Fruit fly (Drosophila melanogaster): ENCODE data around the gene CG34015.
A peak's percentile ranks its signal among the peaks of the same experiment; 100 is the strongest.

CG34015 gene

DNA sequence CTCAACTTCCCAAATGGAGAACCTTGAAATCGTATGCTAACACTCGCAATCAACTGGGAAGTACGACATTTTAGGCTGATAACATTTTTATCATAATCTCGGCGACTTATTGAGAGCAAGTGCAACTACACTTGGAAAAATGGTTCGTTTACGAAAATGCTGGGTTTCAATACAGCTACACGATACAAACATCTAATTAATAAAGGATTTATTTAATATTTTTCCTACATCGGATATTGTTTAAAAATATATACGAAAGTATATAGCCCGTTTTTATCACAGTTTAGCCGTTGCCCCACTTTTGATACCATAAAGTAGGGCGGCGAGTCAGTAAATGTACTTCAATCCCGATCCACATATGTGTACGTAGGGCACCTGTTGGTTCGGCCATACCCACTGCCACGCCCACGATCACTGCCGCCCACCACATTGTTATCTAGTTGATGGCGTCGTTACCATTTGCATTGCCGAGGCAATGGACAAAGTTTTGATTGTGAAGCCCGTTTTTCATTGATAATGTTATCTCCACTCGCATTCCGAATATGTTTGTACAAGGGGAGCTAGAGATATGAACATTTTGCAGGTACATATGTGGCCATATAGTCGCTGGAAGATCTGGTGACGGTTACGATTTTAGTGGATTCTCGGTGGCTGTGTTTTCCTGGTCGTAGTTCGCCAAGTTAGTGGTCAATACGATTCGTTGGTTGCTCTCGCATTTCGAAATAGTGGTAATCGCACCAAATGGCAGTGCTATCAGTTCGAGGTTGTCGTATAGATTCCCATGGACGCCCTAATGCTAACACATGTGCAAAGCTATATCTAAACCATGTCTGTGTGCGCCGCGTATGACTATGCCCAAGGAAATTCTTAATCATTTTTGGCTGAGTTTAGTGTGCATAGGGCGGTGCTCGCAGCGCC lies 33.4 kb downstream of the CG34015 start, which contains the start of gene Traf-like (continued):
- TF ChIP-seq sens (GFP tag) (peak; percentile 76), nmo (GFP tag; optimal IDR thresholded peaks at IDR 0.05) (peak; percentile 34), exex (tag; optimal IDR thresholded peaks at IDR 0.05) (peak; percentile 64), dysf (GFP tag; IDR thresholded peaks at IDR 0.05) (0 out of 3 replicates have a peak, but pooled peaks have one; percentile 17), CG1603 (tag; optimal IDR thresholded peaks at IDR 0.05) (peak; percentile 48), tap (tag; optimal IDR thresholded peaks at IDR 0.05) (peak; percentile 27), CG13424 (tag; optimal IDR thresholded peaks at IDR 0.05) (peak; percentile 47), zf30C (GFP tag; optimal IDR thresholded peaks at IDR 0.05) (peak; percentile 16), Med (GFP tag) (peak; percentile 79), al (GFP tag; IDR thresholded peaks at IDR 0.05) (no peak), CG9817 (tag; optimal IDR thresholded peaks at IDR 0.05) (peak; percentile 5), ci (GFP tag; IDR thresholded peaks at IDR 0.05) (peak; percentile 58; the same call in 2 of the 3 replicates), so (GFP tag; IDR thresholded peaks at IDR 0.05) (0 out of 3 replicates have a peak, but pooled peaks have one; percentile 36), row (GFP tag; IDR thresholded peaks at IDR 0.05) (peak; percentile 48; the same call in 2 of the 3 replicates), HLH3B (GFP tag; IDR thresholded peaks at IDR 0.05) (no peak), lab (GFP tag; optimal IDR thresholded peaks at IDR 0.05) (peak; percentile 45), ken (GFP tag; IDR thresholded peaks at IDR 0.05) (0 out of 3 replicates have a peak, but pooled peaks have one; percentile 32), MESR4 (GFP tag; optimal IDR thresholded peaks at IDR 0.05) (no peak), CG2712 (tag; optimal IDR thresholded peaks at IDR 0.05) (peak; percentile 8), Spps (tag; optimal IDR thresholded peaks at IDR 0.05) (no peak), Xrp1 (GFP tag; IDR thresholded peaks at IDR 0.05) (peak; percentile 32; the same call in 1 of the 2 replicates), mirr (GFP tag; optimal IDR thresholded peaks at IDR 0.05) (peak; percentile 76), CG32532 (GFP tag; IDR thresholded peaks at IDR 0.05) (peak; percentile 37; the same call in 1 of the 2 replicates), HmgZ (tag; optimal IDR thresholded peaks at IDR 0.05) (peak; percentile 11)

DNA sequence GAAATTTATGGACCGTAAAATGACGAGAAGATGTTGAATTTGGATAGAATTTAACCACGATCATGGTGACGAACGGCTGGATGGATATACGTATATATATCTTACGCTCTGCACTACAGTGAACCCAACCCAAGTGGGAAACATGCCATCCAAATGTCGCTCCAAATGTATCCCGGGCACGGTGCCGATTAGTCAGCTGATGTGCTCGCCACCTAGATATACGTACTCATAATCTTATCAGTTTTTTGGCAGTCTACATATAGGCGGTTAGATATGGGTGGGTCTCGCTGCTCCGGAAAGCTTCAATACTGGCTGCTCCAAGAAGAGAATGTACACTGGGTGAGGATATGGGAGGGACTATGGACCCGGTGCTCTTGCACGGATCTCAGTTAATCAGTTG lies 42.0 kb downstream of the CG34015 start:
- TF ChIP-seq CG12391 (tag; optimal IDR thresholded peaks at IDR 0.05): no peak
- no peak for TF ChIP-seq E2f2 (GFP tag; IDR thresholded peaks at IDR 0.05)
- peak; percentile 69 for TF ChIP-seq grau (tag; optimal IDR thresholded peaks at IDR 0.05)
- TF ChIP-seq lab (GFP tag; optimal IDR thresholded peaks at IDR 0.05): peak; percentile 20
- TF ChIP-seq dm (GFP tag; optimal IDR thresholded peaks at IDR 0.05): no peak
- TF ChIP-seq ewg (GFP tag; optimal IDR thresholded peaks at IDR 0.05): no peak
- peak; percentile 56 for TF ChIP-seq GATAe (GFP tag; conservative IDR thresholded peaks at IDR 0.05)
- peak; percentile 28 for TF ChIP-seq exex (tag; optimal IDR thresholded peaks at IDR 0.05)
- peak; percentile 51 for TF ChIP-seq CG34376 (GFP tag; optimal IDR thresholded peaks at IDR 0.05)
- peak; percentile 6 for TF ChIP-seq sug (tag; optimal IDR thresholded peaks at IDR 0.05)
- TF ChIP-seq mld (GFP tag; IDR thresholded peaks at IDR 0.05; ENCODE audit: partially characterized antibody): no peak

DNA sequence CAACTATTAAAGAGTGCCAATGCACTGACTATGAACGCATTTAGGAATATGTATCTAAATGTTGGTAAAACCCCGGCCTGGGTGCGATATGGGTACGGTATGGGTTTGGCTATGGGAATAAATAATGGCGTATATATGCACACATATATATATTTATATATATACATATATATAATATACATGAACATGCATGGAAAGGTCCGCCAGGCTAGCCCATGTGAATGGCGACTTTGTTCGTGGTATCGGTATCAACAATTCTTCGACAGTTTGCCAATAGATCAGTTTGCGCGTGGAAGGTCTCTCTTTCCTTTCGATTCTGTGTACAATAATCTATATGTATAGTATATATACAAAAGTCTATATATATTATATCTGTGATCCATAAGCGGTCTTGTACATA lies 42.9 kb downstream of the CG34015 start, which contains the start of gene CG4301:
TSS of gene CG4301 (plus strand) at position 301 of the 400 bp plus-strand sequence.
- TF ChIP-seq schlank (tag; optimal IDR thresholded peaks at IDR 0.05) (no peak), hb (GFP tag; IDR thresholded peaks at IDR 0.05; ENCODE audit: partially characterized antibody) (no peak)
